Fruit fly (Drosophila melanogaster) Kc167 (cell line): Measurements from ENCODE around the gene loj.

Experiments
- Myc ChIP-seq: fragments of >200 bp; optimal IDR thresholded peaks from 2 replicates; lab custom pipeline; 2017; ENCODE audit warnings: missing external identifiers
- Sin3A ChIP-seq: fragments of >200 bp; optimal IDR thresholded peaks from 2 replicates; lab custom pipeline; 2018; ENCODE audit warnings: missing external identifiers
- h ChIP-seq: fragments of >200 bp; optimal IDR thresholded peaks from 3 replicates; lab custom pipeline; 2018; ENCODE audit warnings: missing external identifiers
- insv ChIP-seq: fragments of >200 bp; optimal IDR thresholded peaks from 3 replicates; lab custom pipeline; 2018; ENCODE audit warnings: missing external identifiers
- psq ChIP-seq: fragments of >200 bp; optimal IDR thresholded peaks from 2 replicates; lab custom pipeline; 2017; ENCODE audit warnings: missing external identifiers
- ttk ChIP-seq: sonication (Bioruptor generic); optimal IDR thresholded peaks from 2 replicates; lab custom pipeline; 2017; ENCODE audit warnings: missing external identifiers

Gene loj

dm6 chr3L:6074975-6075692 lies 19.7 kb upstream of the loj start, which contains the start of the genes CG13295 and CG6610:
Gene CG13295 (minus strand): TSS chr3L:6075245.
Gene CG6610 (plus strand): TSS chr3L:6075536.
- TF ChIP-seq psq (no peak), h (lab: Kevin White, UChicago) (no peak), Myc (no peak), insv (lab: Kevin White, UChicago) (no peak), Sin3A (lab: Kevin White, UChicago) (no peak)

- TF ChIP-seq insv (lab: Kevin White, UChicago) (no peak), Sin3A (lab: Kevin White, UChicago) (no peak), ttk (lab: Kevin White, UChicago) (no peak), h (lab: Kevin White, UChicago) (no peak), psq (no peak), Myc (no peak)
Measured at dm6 chr3L:6076429-6076828, 18.4 kb upstream of the loj start, which contains the start of gene ssp6. Gene ssp6 (plus strand): TSS chr3L:6076722.

- TF ChIP-seq psq (no peak), Sin3A (lab: Kevin White, UChicago) (no peak), Myc (no peak), insv (lab: Kevin White, UChicago) (no peak), ttk (lab: Kevin White, UChicago) (no peak), h (lab: Kevin White, UChicago) (no peak)
Measured at dm6 chr3L:6082561-6082960, 12.2 kb upstream of the loj start, which contains the start of gene CG13293. Gene CG13293 (plus strand): TSS chr3L:6082883.

DNA sequence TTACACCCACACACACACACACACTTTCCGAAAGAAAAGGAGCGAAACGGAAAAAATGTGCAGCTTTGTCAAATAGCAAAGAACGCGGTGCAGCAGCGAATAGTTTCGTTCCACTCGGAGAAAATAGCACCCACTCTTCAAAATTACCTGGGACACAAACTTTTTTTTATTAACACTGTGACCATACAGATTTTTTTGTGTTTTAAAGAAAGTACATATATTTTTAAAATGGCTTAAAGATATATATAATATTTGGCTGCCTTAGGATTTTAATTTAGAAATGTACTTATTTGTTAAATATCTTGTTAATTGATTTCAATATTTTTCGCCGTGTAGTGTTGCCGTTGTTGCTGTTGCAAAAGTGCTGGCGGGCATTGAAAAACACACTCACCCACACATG lies 10.3 kb upstream of the loj start:
- TF ChIP-seq h (lab: Kevin White, UChicago) (no peak), ttk (lab: Kevin White, UChicago) (no peak), insv (lab: Kevin White, UChicago) (no peak), Sin3A (lab: Kevin White, UChicago) (no peak), Myc (no peak), psq (no peak)

dm6 chr3L:6085157-6085556 lies 9.6 kb upstream of the loj start:
- TF ChIP-seq h (lab: Kevin White, UChicago) (no peak), Sin3A (lab: Kevin White, UChicago) (no peak), insv (lab: Kevin White, UChicago) (no peak)

DNA sequence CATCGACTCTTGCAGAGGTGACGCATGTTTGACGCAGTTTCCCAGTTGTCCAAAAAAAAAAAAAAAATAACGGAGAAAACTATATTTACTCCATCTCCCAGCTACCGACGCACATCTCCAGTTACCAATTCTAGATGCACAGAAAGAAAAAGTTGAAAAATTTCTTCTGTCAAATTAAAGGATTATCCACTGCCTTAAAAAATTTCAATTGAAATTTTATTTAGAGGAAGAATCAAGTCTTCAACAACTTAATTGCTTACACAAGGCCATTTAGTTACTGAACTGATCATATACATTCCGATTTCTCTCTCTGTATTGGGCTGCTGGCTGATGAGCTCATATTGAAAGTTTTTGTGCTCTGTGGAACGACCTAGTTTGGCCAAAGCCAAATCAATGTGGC lies 8.8 kb upstream of the loj start:
- TF ChIP-seq h (lab: Kevin White, UChicago) (no peak), insv (lab: Kevin White, UChicago) (no peak), Sin3A (lab: Kevin White, UChicago) (no peak), Myc (no peak), psq (no peak), ttk (lab: Kevin White, UChicago) (no peak)

dm6 chr3L:6093213-6093612 lies 1.6 kb upstream of the loj start, which contains the start of gene CG10469:
Gene CG10469 (minus strand): TSS chr3L:6093313.
- TF ChIP-seq psq (no peak), insv (lab: Kevin White, UChicago) (no peak), Sin3A (lab: Kevin White, UChicago) (no peak), ttk (lab: Kevin White, UChicago) (no peak), Myc (no peak), h (lab: Kevin White, UChicago) (no peak)

DNA sequence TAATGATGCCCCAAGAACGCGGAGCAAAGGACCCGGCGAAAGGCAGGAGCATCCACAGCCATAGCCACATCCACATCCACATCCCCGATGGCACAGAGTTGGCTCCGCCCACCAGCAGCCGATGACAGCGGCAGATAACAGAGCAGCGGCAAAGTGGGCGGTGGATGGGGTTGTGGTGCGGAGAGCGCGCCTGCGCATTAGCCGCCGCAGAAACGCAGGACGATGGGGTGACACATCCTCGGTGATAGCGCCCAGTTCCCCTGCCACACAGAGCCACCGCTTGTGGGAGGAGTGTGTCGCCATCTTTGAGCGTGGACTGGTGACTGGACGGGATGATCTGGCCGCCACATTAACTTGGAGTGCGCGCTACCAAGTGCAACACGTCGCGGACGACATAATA lies 2.5 kb downstream of the loj start, which contains the start of gene Ets65A:
Gene Ets65A, plus strand, starts transcription at position 348 of the 400 bp plus-strand sequence.
- TF ChIP-seq h (lab: Kevin White, UChicago) (no peak), Sin3A (lab: Kevin White, UChicago) (no peak), insv (lab: Kevin White, UChicago) (no peak), Myc (no peak)

DNA sequence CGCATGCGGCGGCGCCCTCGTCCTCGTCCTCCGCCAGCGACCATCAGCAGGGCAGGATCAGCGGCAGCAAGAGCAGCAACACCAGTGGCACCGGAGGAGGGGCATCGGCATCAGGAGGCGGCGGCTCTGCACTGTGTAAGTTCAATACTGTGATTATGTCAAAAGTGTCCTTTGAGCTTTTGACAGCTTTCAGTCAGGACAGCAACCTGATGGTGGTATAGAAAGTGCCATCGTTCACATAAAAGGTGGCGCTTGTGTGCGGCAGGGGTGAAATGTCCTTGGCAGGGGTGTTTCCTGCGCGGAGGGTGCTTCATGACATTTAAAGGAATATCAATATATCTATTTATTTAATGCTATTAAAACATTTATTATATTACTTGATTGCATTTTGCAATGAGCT lies 8.9 kb downstream of the loj start:
- TF ChIP-seq psq (no peak), h (lab: Kevin White, UChicago) (no peak), insv (lab: Kevin White, UChicago) (no peak), Myc (no peak), ttk (lab: Kevin White, UChicago) (no peak), Sin3A (lab: Kevin White, UChicago) (no peak)

DNA sequence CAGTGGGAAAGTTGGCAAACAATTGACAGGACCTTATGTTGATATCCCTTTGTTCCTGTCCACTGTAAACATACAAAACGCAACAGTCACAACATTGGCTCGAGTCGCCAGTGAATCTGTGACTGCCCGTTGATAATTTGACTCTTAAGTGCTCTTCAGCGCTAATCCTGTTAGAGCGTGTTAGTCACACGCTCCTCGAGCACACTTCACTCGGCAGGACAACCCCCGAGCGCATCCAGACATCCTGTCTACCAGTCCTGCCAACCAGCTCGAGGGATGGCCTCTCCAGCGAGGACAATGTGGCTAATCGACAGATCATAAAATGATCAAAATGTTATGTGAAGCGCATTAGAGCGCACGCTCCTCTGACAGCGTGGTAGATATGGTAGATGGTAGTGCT lies 9.8 kb downstream of the loj start:
- TF ChIP-seq insv (lab: Kevin White, UChicago) (no peak), ttk (lab: Kevin White, UChicago) (no peak), Myc (no peak), psq (no peak), Sin3A (lab: Kevin White, UChicago) (no peak), h (lab: Kevin White, UChicago) (no peak)

dm6 chr3L:6105435-6105834 lies 10.6 kb downstream of the loj start:
- TF ChIP-seq h (lab: Kevin White, UChicago), result no peak
- TF ChIP-seq psq, result no peak
- TF ChIP-seq Myc, result no peak
- no peak for TF ChIP-seq ttk (lab: Kevin White, UChicago)
- TF ChIP-seq Sin3A (lab: Kevin White, UChicago), result no peak
- TF ChIP-seq insv (lab: Kevin White, UChicago), result no peak

DNA sequence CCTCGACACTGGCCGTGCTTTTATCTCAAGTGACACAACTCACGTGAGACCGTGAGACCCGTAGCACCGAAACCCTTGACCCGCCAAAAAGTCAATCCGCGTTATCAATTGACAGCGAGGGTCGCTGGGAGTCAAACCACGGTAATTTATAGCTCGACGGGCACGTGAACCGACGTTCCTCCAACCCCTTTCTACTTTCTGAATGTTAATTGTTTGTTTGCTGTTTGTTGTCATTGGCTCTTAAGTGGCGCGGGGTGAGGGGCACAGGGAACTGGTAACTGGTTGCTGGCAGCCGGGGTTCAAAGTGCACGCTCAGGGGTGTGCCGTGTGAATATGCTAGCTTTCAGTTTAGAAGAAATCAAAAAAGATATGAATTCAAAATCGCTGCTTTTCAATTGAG lies 11.9 kb downstream of the loj start:
- TF ChIP-seq Sin3A (lab: Kevin White, UChicago), result no peak
- TF ChIP-seq ttk (lab: Kevin White, UChicago), result no peak
- no peak for TF ChIP-seq psq
- no peak for TF ChIP-seq insv (lab: Kevin White, UChicago)
- TF ChIP-seq Myc, result no peak
- no peak for TF ChIP-seq h (lab: Kevin White, UChicago)
